Fruit fly (Drosophila melanogaster): Measurements from ENCODE around the gene CG6700.

The CG6700 gene

dm6 chr2L:10842326-10842725 is at the start of gene CG6700:
CG6700 (minus strand) TSS chr2L:10842597.
- TF ChIP-seq CG5204 (GFP tag; optimal IDR thresholded peaks at IDR 0.05) (no peak), Mnt (GFP tag; optimal IDR thresholded peaks at IDR 0.05) (peak; percentile 82), CG1620 (GFP tag; optimal IDR thresholded peaks at IDR 0.05) (no peak), cic (GFP tag; optimal IDR thresholded peaks at IDR 0.05) (no peak), CG14711 (tag; optimal IDR thresholded peaks at IDR 0.05) (peak; percentile 10), bab1 (GFP tag; optimal IDR thresholded peaks at IDR 0.05) (peak; percentile 65), kay (GFP tag; ENCODE audit: borderline replicate concordance) (peak; percentile 94), tj (GFP tag; optimal IDR thresholded peaks at IDR 0.05) (peak; percentile 31), CG12768 (GFP tag; optimal IDR thresholded peaks at IDR 0.05) (no peak)

dm6 chr2L:10888827-10889226 is 46.4 kb upstream of the CG6700 start, which contains the start of gene CG14071:
CG14071 (minus strand) TSS chr2L:10888927.
- TF ChIP-seq bab1 (GFP tag; optimal IDR thresholded peaks at IDR 0.05) (no peak), cic (GFP tag; optimal IDR thresholded peaks at IDR 0.05) (no peak), toe (GFP tag; optimal IDR thresholded peaks at IDR 0.05) (no peak), Clk (GFP tag; optimal IDR thresholded peaks at IDR 0.05) (no peak), CG7101 (tag; optimal IDR thresholded peaks at IDR 0.05) (no peak), CG5204 (GFP tag; optimal IDR thresholded peaks at IDR 0.05) (no peak), pad (GFP tag; optimal IDR thresholded peaks at IDR 0.05) (no peak), CG33017 (tag; optimal IDR thresholded peaks at IDR 0.05) (no peak), CG12768 (GFP tag; optimal IDR thresholded peaks at IDR 0.05) (no peak), tj (GFP tag; optimal IDR thresholded peaks at IDR 0.05) (no peak), ovo (GFP tag; optimal IDR thresholded peaks at IDR 0.05) (no peak), kay (GFP tag; ENCODE audit: borderline replicate concordance) (no peak), cnc (optimal IDR thresholded peaks at IDR 0.05) (no peak), Hr96 (GFP tag; optimal IDR thresholded peaks at IDR 0.05) (no peak), CG14711 (tag; optimal IDR thresholded peaks at IDR 0.05) (no peak)

- no peak for TF ChIP-seq cnc (optimal IDR thresholded peaks at IDR 0.05)
- TF ChIP-seq CG33017 (tag; optimal IDR thresholded peaks at IDR 0.05): no peak
- no peak for TF ChIP-seq CG14711 (tag; optimal IDR thresholded peaks at IDR 0.05)
- no peak for TF ChIP-seq Clk (GFP tag; optimal IDR thresholded peaks at IDR 0.05)
- no peak for TF ChIP-seq tj (GFP tag; optimal IDR thresholded peaks at IDR 0.05)
- TF ChIP-seq CG5204 (GFP tag; optimal IDR thresholded peaks at IDR 0.05): no peak
- no peak for TF ChIP-seq pad (GFP tag; optimal IDR thresholded peaks at IDR 0.05)
- TF ChIP-seq cic (GFP tag; optimal IDR thresholded peaks at IDR 0.05): no peak
- TF ChIP-seq CG1620 (GFP tag; optimal IDR thresholded peaks at IDR 0.05): no peak
- no peak for TF ChIP-seq CG12768 (GFP tag; optimal IDR thresholded peaks at IDR 0.05)
- TF ChIP-seq toe (GFP tag; optimal IDR thresholded peaks at IDR 0.05): no peak
- TF ChIP-seq Mnt (GFP tag; optimal IDR thresholded peaks at IDR 0.05): no peak
- no peak for TF ChIP-seq CG7045 (GFP tag; optimal IDR thresholded peaks at IDR 0.05)
- no peak for TF ChIP-seq Hr96 (GFP tag; optimal IDR thresholded peaks at IDR 0.05)
- TF ChIP-seq CG7101 (tag; optimal IDR thresholded peaks at IDR 0.05): no peak
- no peak for TF ChIP-seq bab1 (GFP tag; optimal IDR thresholded peaks at IDR 0.05)
Measured at dm6 chr2L:10869867-10870266, 27.5 kb upstream of the CG6700 start, which contains the start of gene CG12517. CG12517 (plus strand) TSS chr2L:10870167.

- TF ChIP-seq CG1620 (GFP tag; optimal IDR thresholded peaks at IDR 0.05) (no peak), cnc (optimal IDR thresholded peaks at IDR 0.05) (no peak), cic (GFP tag; optimal IDR thresholded peaks at IDR 0.05) (no peak), Clk (GFP tag; optimal IDR thresholded peaks at IDR 0.05) (no peak), ovo (GFP tag; optimal IDR thresholded peaks at IDR 0.05) (no peak), kay (GFP tag; ENCODE audit: borderline replicate concordance) (peak; percentile 90), tj (GFP tag; optimal IDR thresholded peaks at IDR 0.05) (peak; percentile 35), bab1 (GFP tag; optimal IDR thresholded peaks at IDR 0.05) (peak; percentile 58), CG5204 (GFP tag; optimal IDR thresholded peaks at IDR 0.05) (peak; percentile 9), CG33017 (tag; optimal IDR thresholded peaks at IDR 0.05) (peak; percentile 65), Hr96 (GFP tag; optimal IDR thresholded peaks at IDR 0.05) (no peak), CG14711 (tag; optimal IDR thresholded peaks at IDR 0.05) (peak; percentile 61), Mnt (GFP tag; optimal IDR thresholded peaks at IDR 0.05) (peak; percentile 3), CG11617 (GFP tag; optimal IDR thresholded peaks at IDR 0.05) (peak; percentile 77), Crg-1 (GFP tag; optimal IDR thresholded peaks at IDR 0.05) (peak; percentile 14), pad (GFP tag; optimal IDR thresholded peaks at IDR 0.05) (peak; percentile 29), CG7045 (GFP tag; optimal IDR thresholded peaks at IDR 0.05) (peak; percentile 35), CG12768 (GFP tag; optimal IDR thresholded peaks at IDR 0.05) (peak; percentile 23), toe (GFP tag; optimal IDR thresholded peaks at IDR 0.05) (peak; percentile 48), CG7101 (tag; optimal IDR thresholded peaks at IDR 0.05) (peak; percentile 70)
Measured at dm6 chr2L:10858064-10859047, 16.0 kb upstream of the CG6700 start, which contains the start of the genes aurB and Stam. aurB (minus strand) TSS chr2L:10858094. Stam (plus strand) TSS chr2L:10858536.

- TF ChIP-seq pad (GFP tag; optimal IDR thresholded peaks at IDR 0.05) (peak; percentile 10), CG5204 (GFP tag; optimal IDR thresholded peaks at IDR 0.05) (peak; percentile 34), CG7045 (GFP tag; optimal IDR thresholded peaks at IDR 0.05) (peak; percentile 62), bab1 (GFP tag; optimal IDR thresholded peaks at IDR 0.05) (peak; percentile 30), CG11617 (GFP tag; optimal IDR thresholded peaks at IDR 0.05) (peak; percentile 45), Mnt (GFP tag; optimal IDR thresholded peaks at IDR 0.05) (no peak), CG7101 (tag; optimal IDR thresholded peaks at IDR 0.05) (peak; percentile 61), CG33017 (tag; optimal IDR thresholded peaks at IDR 0.05) (peak; percentile 30), toe (GFP tag; optimal IDR thresholded peaks at IDR 0.05) (peak; percentile 12), kay (GFP tag; ENCODE audit: borderline replicate concordance) (peak; percentile 31), CG14711 (tag; optimal IDR thresholded peaks at IDR 0.05) (peak; percentile 59), tj (GFP tag; optimal IDR thresholded peaks at IDR 0.05) (peak; percentile 15), CG12768 (GFP tag; optimal IDR thresholded peaks at IDR 0.05) (no peak), CG1620 (GFP tag; optimal IDR thresholded peaks at IDR 0.05) (peak; percentile 8), Clk (GFP tag; optimal IDR thresholded peaks at IDR 0.05) (no peak), Crg-1 (GFP tag; optimal IDR thresholded peaks at IDR 0.05) (peak; percentile 2), ovo (GFP tag; optimal IDR thresholded peaks at IDR 0.05) (no peak)
Measured at dm6 chr2L:10856328-10856942, 14.0 kb upstream of the CG6700 start, which contains the start of gene Dnz1. Dnz1 (minus strand) TSS chr2L:10856644.
